Fruit fly (Drosophila melanogaster) whole organism, embryonic: Measurements from ENCODE around the gene CG8117.
A peak's percentile ranks its signal among the peaks of the same experiment; 100 is the strongest.

Experiments
- Asciz ChIP-seq: fragments of 200-800 bp; sonication (Bioruptor generic); optimal IDR thresholded peaks from 2 replicates; lab custom pipeline; 2017; ENCODE audit warnings: missing biosample characterization, mild to moderate bottlenecking, missing genetic modification characterization, missing genetic modification reagents
- CG10147 ChIP-seq: fragments of 200-800 bp; sonication (Bioruptor generic); optimal IDR thresholded peaks from 2 replicates; lab custom pipeline; 2019; ENCODE audit warnings: missing biosample characterization, mild to moderate bottlenecking, missing genetic modification characterization, moderate library complexity
- CG10321 ChIP-seq: fragments of 200-800 bp; sonication (Bioruptor generic); IDR thresholded peaks from 2 replicates; pipeline ENCODE4 v1.3.6; 2022; ENCODE audit warnings: missing biosample characterization, missing genetic modification characterization
- CG10366 ChIP-seq: fragments of 200-800 bp; sonication (Bioruptor generic); IDR thresholded peaks from 2 replicates; pipeline ENCODE4 v1.3.6; 2022; ENCODE audit warnings: missing biosample characterization, missing genetic modification characterization
- CG12155 ChIP-seq: fragments of 200-800 bp; sonication (Bioruptor generic); optimal IDR thresholded peaks from 3 replicates; lab custom pipeline; 2016; ENCODE audit warnings: missing biosample characterization, missing genetic modification characterization
- CG12236 ChIP-seq: fragments of 200-800 bp; sonication (Bioruptor generic); optimal IDR thresholded peaks from 2 replicates; lab custom pipeline; 2016; ENCODE audit warnings: missing biosample characterization, missing genetic modification characterization
- CG13123 ChIP-seq: fragments of 200-800 bp; sonication (Bioruptor generic); optimal IDR thresholded peaks from 2 replicates; lab custom pipeline; 2016; ENCODE audit warnings: missing biosample characterization, missing genetic modification characterization
- CG14667 ChIP-seq: fragments of 200-800 bp; sonication (Bioruptor generic); IDR thresholded peaks from 2 replicates; pipeline ENCODE4 v1.3.6; 2022; ENCODE audit warnings: missing biosample characterization, missing genetic modification characterization
- CG14860 ChIP-seq: fragments of 200-800 bp; sonication (Bioruptor generic); IDR thresholded peaks from 3 replicates; pipeline ENCODE4 v1.3.6; 2022; ENCODE audit warnings: missing biosample characterization, missing genetic modification characterization; ENCODE audit not compliant: partially characterized antibody
- CG15601 ChIP-seq: fragments of 200-800 bp; sonication (Bioruptor generic); optimal IDR thresholded peaks from 3 replicates; lab custom pipeline; 2019; ENCODE audit warnings: missing biosample characterization, mild to moderate bottlenecking, missing genetic modification characterization, moderate library complexity
- CG17186 ChIP-seq: fragments of 200-800 bp; sonication (Bioruptor generic); optimal IDR thresholded peaks from 3 replicates; lab custom pipeline; 2017; ENCODE audit warnings: missing biosample characterization, missing genetic modification reagents, missing genetic modification characterization
- CG17328 ChIP-seq: fragments of 200-800 bp; sonication (Bioruptor generic); IDR thresholded peaks from 2 replicates; pipeline ENCODE4 v1.3.6; 2022; ENCODE audit warnings: missing biosample characterization, missing genetic modification characterization
- CG17361 ChIP-seq: fragments of 200-800 bp; sonication (Bioruptor generic); IDR thresholded peaks from 3 replicates; pipeline ENCODE4 v1.3.6; 2022; ENCODE audit warnings: missing biosample characterization, missing genetic modification characterization
- CG2712 ChIP-seq: fragments of 200-800 bp; optimal IDR thresholded peaks from 3 replicates; lab custom pipeline; 2019; ENCODE audit warnings: missing biosample characterization, mild to moderate bottlenecking, missing genetic modification characterization, moderate library complexity
- CG33213 ChIP-seq: fragments of 200-800 bp; sonication (Bioruptor generic); optimal IDR thresholded peaks from 3 replicates; lab custom pipeline; 2016; ENCODE audit warnings: missing biosample characterization, missing genetic modification characterization
- CG4707 ChIP-seq: fragments of 200-800 bp; sonication (Bioruptor generic); optimal IDR thresholded peaks from 2 replicates; lab custom pipeline; 2018; ENCODE audit warnings: missing biosample characterization, mild to moderate bottlenecking, missing genetic modification characterization, moderate library complexity
- CG7786 ChIP-seq: fragments of 200-800 bp; sonication (Bioruptor generic); optimal IDR thresholded peaks from 2 replicates; lab custom pipeline; 2016; ENCODE audit warnings: missing biosample characterization, missing genetic modification characterization
- CG7963 ChIP-seq: fragments of 200-800 bp; sonication (Bioruptor generic); IDR thresholded peaks from 3 replicates; pipeline ENCODE4 v1.3.6; 2022; ENCODE audit warnings: missing biosample characterization, missing genetic modification characterization; ENCODE audit not compliant: partially characterized antibody
- CG9817 ChIP-seq: fragments of 200-800 bp; sonication (Bioruptor generic); optimal IDR thresholded peaks from 2 replicates; lab custom pipeline; 2018; ENCODE audit warnings: missing biosample characterization, mild to moderate bottlenecking, missing genetic modification characterization, moderate library complexity
- Camta ChIP-seq: fragments of 200-800 bp; sonication (Bioruptor generic); optimal IDR thresholded peaks from 2 replicates; lab custom pipeline; 2016; ENCODE audit warnings: missing biosample characterization, missing genetic modification characterization
- Dll ChIP-seq: fragments of 200-800 bp; sonication (Bioruptor generic); IDR thresholded peaks from 4 replicates; pipeline ENCODE4 v1.3.6; 2022; ENCODE audit warnings: missing biosample characterization, missing genetic modification characterization; ENCODE audit not compliant: partially characterized antibody
- Dref ChIP-seq: fragments of 200-800 bp; sonication (Bioruptor generic); IDR thresholded peaks from 2 replicates; pipeline ENCODE4 v1.3.6; 2022; ENCODE audit warnings: missing biosample characterization, missing genetic modification characterization
- Gsc ChIP-seq: fragments of 200-800 bp; sonication (Bioruptor generic); IDR thresholded peaks from 2 replicates; pipeline ENCODE4 v1.3.6; 2022; ENCODE audit warnings: missing biosample characterization, missing genetic modification characterization
- HLH54F ChIP-seq: fragments of 200-800 bp; sonication (Bioruptor generic); optimal IDR thresholded peaks from 3 replicates; lab custom pipeline; 2016; ENCODE audit warnings: missing biosample characterization, missing genetic modification characterization
- Hand ChIP-seq: fragments of 200-800 bp; sonication (Bioruptor generic); optimal IDR thresholded peaks from 2 replicates; lab custom pipeline; 2017; ENCODE audit warnings: mild to moderate bottlenecking, missing biosample characterization, missing genetic modification reagents, missing genetic modification characterization
- HmgZ ChIP-seq: fragments of 200-800 bp; sonication (Bioruptor generic); optimal IDR thresholded peaks from 2 replicates; lab custom pipeline; 2018; ENCODE audit warnings: missing biosample characterization, mild to moderate bottlenecking, missing genetic modification characterization
- Mad ChIP-seq: fragments of 200-800 bp; sonication (Bioruptor generic); optimal IDR thresholded peaks from 2 replicates; lab custom pipeline; 2016; ENCODE audit warnings: missing biosample characterization, missing genetic modification characterization
- Nf-YB ChIP-seq: fragments of 200-800 bp; sonication (Bioruptor generic); optimal IDR thresholded peaks from 3 replicates; lab custom pipeline; 2019; ENCODE audit warnings: missing biosample characterization, mild to moderate bottlenecking, missing genetic modification characterization, moderate library complexity
- Rfx ChIP-seq: fragments of 200-800 bp; sonication (Bioruptor generic); IDR thresholded peaks from 2 replicates; pipeline ENCODE4 v1.3.6; 2022; ENCODE audit warnings: missing biosample characterization, missing genetic modification characterization
- Scr ChIP-seq: fragments of 200-800 bp; sonication (Bioruptor generic); IDR thresholded peaks from 2 replicates; pipeline ENCODE4 v1.3.6; 2022; ENCODE audit warnings: missing biosample characterization, missing genetic modification characterization; ENCODE audit not compliant: partially characterized antibody
- Sox102F ChIP-seq: fragments of 200-800 bp; sonication (Bioruptor generic); optimal IDR thresholded peaks from 2 replicates; lab custom pipeline; 2018; ENCODE audit warnings: missing biosample characterization, mild to moderate bottlenecking, missing genetic modification characterization, moderate library complexity
- Sry-δ ChIP-seq: fragments of 200-800 bp; sonication (Bioruptor generic); optimal IDR thresholded peaks from 2 replicates; lab custom pipeline; 2016; ENCODE audit warnings: missing biosample characterization, missing genetic modification characterization
- al ChIP-seq: fragments of 200-800 bp; sonication (Bioruptor generic); IDR thresholded peaks from 2 replicates; pipeline ENCODE4 v1.3.6; 2022; ENCODE audit warnings: missing biosample characterization, missing genetic modification characterization
- ara ChIP-seq: fragments of 200-800 bp; sonication (Bioruptor generic); IDR thresholded peaks from 2 replicates; pipeline ENCODE4 v1.3.6; 2022; ENCODE audit warnings: missing biosample characterization, missing genetic modification characterization
- ato ChIP-seq: fragments of 200-800 bp; sonication (Bioruptor generic); IDR thresholded peaks from 2 replicates; pipeline ENCODE4 v1.3.6; 2022; ENCODE audit warnings: missing biosample characterization, missing genetic modification characterization; ENCODE audit not compliant: partially characterized antibody
- chif ChIP-seq, 2 experiments: fragments of 200-800 bp; sonication (Bioruptor generic); optimal IDR thresholded peaks; 3 replicates each; lab custom pipeline; 2016; ENCODE audit warnings: missing biosample characterization in 2 of 2, missing genetic modification characterization in 2 of 2
- dimm ChIP-seq: fragments of 200-800 bp; sonication (Bioruptor generic); IDR thresholded peaks from 2 replicates; pipeline ENCODE4 v1.3.6; 2022; ENCODE audit warnings: missing biosample characterization, missing genetic modification characterization
- dm ChIP-seq: fragments of 200-800 bp; sonication (Bioruptor generic); optimal IDR thresholded peaks from 3 replicates; lab custom pipeline; 2016; ENCODE audit warnings: missing biosample characterization, missing genetic modification characterization
- hb ChIP-seq: fragments of 200-800 bp; sonication (Bioruptor generic); IDR thresholded peaks from 3 replicates; pipeline ENCODE4 v1.3.6; 2022; ENCODE audit warnings: missing biosample characterization, missing genetic modification characterization; ENCODE audit not compliant: partially characterized antibody
- ken ChIP-seq: fragments of 200-800 bp; sonication (Bioruptor generic); IDR thresholded peaks from 3 replicates; pipeline ENCODE4 v1.3.6; 2022; ENCODE audit warnings: missing biosample characterization, missing genetic modification characterization
- lilli ChIP-seq: fragments of 200-800 bp; sonication (Bioruptor generic); optimal IDR thresholded peaks from 3 replicates; lab custom pipeline; 2016; ENCODE audit warnings: missing biosample characterization, missing genetic modification characterization
- nom ChIP-seq: fragments of 200-800 bp; sonication (Bioruptor generic); optimal IDR thresholded peaks from 2 replicates; lab custom pipeline; 2017; ENCODE audit warnings: missing biosample characterization, missing genetic modification characterization, mild to moderate bottlenecking, moderate library complexity, missing genetic modification reagents
- pho ChIP-seq: fragments of 200-800 bp; sonication (Bioruptor generic); optimal IDR thresholded peaks from 2 replicates; lab custom pipeline; 2016; ENCODE audit warnings: missing biosample characterization, missing genetic modification characterization
- sd ChIP-seq: fragments of 200-800 bp; sonication (Bioruptor generic); optimal IDR thresholded peaks from 3 replicates; lab custom pipeline; 2018; ENCODE audit warnings: missing biosample characterization, mild to moderate bottlenecking, missing genetic modification characterization, moderate library complexity
- shn ChIP-seq: fragments of 200-800 bp; sonication (Bioruptor generic); optimal IDR thresholded peaks from 3 replicates; lab custom pipeline; 2016; ENCODE audit warnings: missing biosample characterization, missing genetic modification characterization
- so ChIP-seq: fragments of 200-800 bp; sonication (Bioruptor generic); IDR thresholded peaks from 3 replicates; pipeline ENCODE4 v1.3.6; 2022; ENCODE audit warnings: missing biosample characterization, missing genetic modification characterization
- sqz ChIP-seq: fragments of 200-800 bp; sonication (Bioruptor generic); optimal IDR thresholded peaks from 3 replicates; lab custom pipeline; 2018; ENCODE audit warnings: missing biosample characterization, mild to moderate bottlenecking, missing genetic modification characterization
- tna ChIP-seq: fragments of 200-800 bp; sonication (Bioruptor generic); IDR thresholded peaks from 2 replicates; pipeline ENCODE4 v1.3.6; 2022; ENCODE audit warnings: missing biosample characterization, missing genetic modification characterization; ENCODE audit not compliant: partially characterized antibody
- usp ChIP-seq: fragments of >200 bp; optimal IDR thresholded peaks from 2 replicates; lab custom pipeline; 2017; ENCODE audit warnings: missing biosample characterization, missing genetic modification characterization
- vnd ChIP-seq: fragments of 200-800 bp; sonication (Bioruptor generic); IDR thresholded peaks from 3 replicates; pipeline ENCODE4 v1.3.6; 2022; ENCODE audit warnings: missing biosample characterization, missing genetic modification characterization; ENCODE audit not compliant: partially characterized antibody
- yki ChIP-seq: fragments of >200 bp; optimal IDR thresholded peaks from 3 replicates; lab custom pipeline; 2018

Gene CG8117

dm6 chrX:15648180-15648579 is 4.2 kb downstream of the CG8117 start (continued):
- TF ChIP-seq Mad (GFP tag; lab: Kevin White, UChicago) (no peak), CG12236 (GFP tag; lab: Kevin White, UChicago) (no peak), so (GFP tag; lab: Robert Waterston, UW) (no peak), CG9817 (tag; lab: Kevin White, UChicago) (no peak), pho (GFP tag; lab: Kevin White, UChicago) (no peak), CG2712 (tag; lab: Kevin White, UChicago) (no peak), tna (GFP tag; lab: Robert Waterston, UW) (peak; percentile 53; the same call in 1 of the 2 replicates), CG7786 (no peak), Camta (GFP tag; lab: Kevin White, UChicago) (no peak), HLH54F (no peak), Hand (GFP tag; lab: Kevin White, UChicago) (no peak), sqz (no peak), sd (no peak), CG13123 (GFP tag; lab: Kevin White, UChicago) (no peak), CG17186 (GFP tag; lab: Kevin White, UChicago) (no peak), HmgZ (no peak), dm (GFP tag; lab: Kevin White, UChicago) (no peak), CG7963 (GFP tag; lab: Robert Waterston, UW) (peak; percentile 54; the same call in 1 of the 3 replicates), ara (GFP tag; lab: Robert Waterston, UW) (no peak), hb (GFP tag; lab: Robert Waterston, UW) (peak; percentile 66; the same call in 2 of the 3 replicates), CG12155 (GFP tag; lab: Kevin White, UChicago) (no peak), CG10366 (GFP tag; lab: Robert Waterston, UW) (no peak), CG15601 (no peak), al (GFP tag; lab: Robert Waterston, UW) (no peak), chif (GFP tag; optimal IDR thresholded peaks at IDR 0.05; lab: Kevin White, UChicago) (no peak), CG14667 (no peak), Sry-δ (GFP tag; lab: Kevin White, UChicago) (no peak), dimm (no peak), Sox102F (no peak), ken (GFP tag; lab: Robert Waterston, UW) (no peak), CG14860 (GFP tag; lab: Robert Waterston, UW) (peak; percentile 74), CG17328 (GFP tag; lab: Robert Waterston, UW) (no peak), CG33213 (GFP tag; lab: Kevin White, UChicago) (no peak), Gsc (no peak), CG17361 (no peak), Dll (GFP tag; lab: Robert Waterston, UW) (0 out of 4 replicates have a peak, but pooled peaks have one; percentile 33), CG10321 (GFP tag; lab: Robert Waterston, UW) (no peak), CG4707 (no peak), lilli (GFP tag; lab: Kevin White, UChicago) (no peak), Rfx (GFP tag; lab: Robert Waterston, UW) (no peak), Scr (peak; percentile 39; the same call in 1 of the 2 replicates), yki (lab: Kevin White, UChicago) (no peak), Dref (GFP tag; lab: Robert Waterston, UW) (no peak), Nf-YB (GFP tag; lab: Kevin White, UChicago) (no peak), CG10147 (GFP tag; lab: Kevin White, UChicago) (no peak), vnd (GFP tag; lab: Robert Waterston, UW) (peak; percentile 52; the same call in 2 of the 3 replicates), ato (GFP tag; lab: Robert Waterston, UW) (no peak), usp (GFP tag; lab: Kevin White, UChicago) (no peak), nom (no peak), Asciz (no peak), shn (GFP tag; lab: Kevin White, UChicago) (no peak)
